Worm (Caenorhabditis elegans): Measurements from ENCODE around the gene F17C8.9.

Gene F17C8.9

DNA sequence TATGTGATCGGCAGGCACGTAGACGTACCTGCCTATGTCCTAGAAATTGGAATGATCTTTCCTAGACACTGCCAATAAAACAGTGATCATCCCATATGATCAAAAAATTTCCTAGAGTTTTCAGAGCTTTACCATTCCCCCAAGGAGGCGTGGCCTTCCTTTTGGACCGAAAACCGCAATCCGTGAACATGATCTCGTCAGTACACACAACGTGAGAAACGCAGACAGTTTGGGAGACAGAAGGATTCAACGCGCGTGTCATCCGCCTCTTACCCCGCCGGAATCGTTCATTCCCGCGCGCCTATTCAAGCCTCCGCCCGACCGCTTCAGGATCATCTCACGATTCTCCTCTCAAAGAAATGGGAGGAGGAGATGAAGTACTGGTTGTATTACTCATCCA is 31.3 kb downstream of the F17C8.9 start, which contains the start of gene B0393.5:
Gene B0393.5, plus strand, starts transcription at position 301 of the 400 bp plus-strand sequence.
- TF ChIP-seq hlh-30 (tag; optimal IDR thresholded peaks at IDR 0.05; ENCODE audit: insufficient read depth): no peak
- no peak for TF ChIP-seq dmd-4 (tag; optimal IDR thresholded peaks at IDR 0.05; ENCODE audit: borderline replicate concordance)
- no peak for TF ChIP-seq K09A11.1 (tag; optimal IDR thresholded peaks at IDR 0.05; ENCODE audit: insufficient read depth)
- TF ChIP-seq zip-5 (tag; optimal IDR thresholded peaks at IDR 0.05): no peak
- TF ChIP-seq pat-9 (tag; optimal IDR thresholded peaks at IDR 0.05): no peak
- no peak for TF ChIP-seq rnt-1 (tag; optimal IDR thresholded peaks at IDR 0.05)
- TF ChIP-seq ceh-24 (tag; optimal IDR thresholded peaks at IDR 0.05): no peak
- no peak for TF ChIP-seq ceh-45 (GFP tag; IDR thresholded peaks at IDR 0.05)
- no peak for TF ChIP-seq elt-2 (tag; optimal IDR thresholded peaks at IDR 0.05)
- TF ChIP-seq unc-55 (GFP tag; optimal IDR thresholded peaks at IDR 0.05): no peak
- no peak for TF ChIP-seq C08G9.2 (tag; optimal IDR thresholded peaks at IDR 0.05)
- no peak for TF ChIP-seq C38D4.7 (GFP tag; optimal IDR thresholded peaks at IDR 0.05)
- TF ChIP-seq hlh-13 (GFP tag; optimal IDR thresholded peaks at IDR 0.05): no peak
- no peak for TF ChIP-seq lim-6 (tag; optimal IDR thresholded peaks at IDR 0.05)
- TF ChIP-seq sox-2 (GFP tag; IDR thresholded peaks at IDR 0.05): no peak

DNA sequence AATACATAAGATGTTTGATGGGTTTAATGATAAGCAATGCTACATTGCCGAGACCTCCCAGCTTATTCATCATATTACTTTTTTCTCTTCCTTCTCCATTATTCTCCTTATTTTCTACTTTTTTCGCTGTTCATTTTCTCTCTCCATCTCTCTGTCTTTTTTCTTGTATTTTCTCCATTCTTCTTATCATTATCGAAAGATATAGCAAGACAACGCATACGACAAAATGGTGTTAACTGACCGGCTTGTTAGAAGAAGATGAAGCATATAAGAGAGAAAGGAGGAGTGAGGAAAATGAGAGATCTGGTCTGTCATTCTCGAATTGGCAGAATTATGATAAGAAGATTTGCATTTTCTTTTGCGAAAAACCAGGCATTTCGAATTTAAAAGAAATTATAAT is 32.7 kb downstream of the F17C8.9 start:
- TF ChIP-seq zip-5 (tag; optimal IDR thresholded peaks at IDR 0.05) (no peak), ceh-48 (tag; optimal IDR thresholded peaks at IDR 0.05) (no peak), elt-4 (tag; optimal IDR thresholded peaks at IDR 0.05) (no peak)

DNA sequence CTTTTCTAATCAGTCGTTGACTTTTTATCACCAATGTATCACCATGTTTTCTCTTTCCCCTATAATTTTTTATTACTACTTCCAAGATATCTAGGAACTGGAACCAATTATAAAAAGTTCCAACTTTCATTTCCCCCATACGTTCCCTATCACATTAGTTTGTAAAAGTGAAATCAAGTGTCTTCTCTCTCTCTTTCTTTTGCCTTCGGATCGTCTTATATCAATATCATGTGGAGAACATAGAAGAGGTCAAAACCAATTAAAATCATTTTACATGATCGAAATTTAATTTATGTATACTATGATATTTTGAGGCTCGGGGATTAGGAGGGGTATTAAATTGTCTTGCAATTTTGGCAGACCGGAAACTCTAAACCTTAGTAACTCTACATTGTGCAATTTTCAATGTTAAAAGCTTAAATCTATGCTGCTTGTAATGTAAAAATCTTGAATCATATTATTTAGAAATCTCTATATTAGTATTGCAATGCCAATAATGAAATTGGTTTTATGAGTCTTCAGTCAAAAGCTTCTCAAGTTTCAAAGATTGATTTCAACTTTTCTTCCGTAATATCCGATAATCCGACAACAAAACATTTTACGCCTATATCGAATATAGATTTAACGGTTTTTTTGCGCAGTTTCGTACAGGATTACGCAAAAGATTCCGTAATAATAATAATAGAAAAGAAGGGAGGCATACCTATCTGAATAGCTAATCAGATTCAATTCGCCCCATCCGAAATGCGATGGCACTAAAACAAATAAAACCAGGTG is 33.9 kb downstream of the F17C8.9 start:
- TF ChIP-seq ztf-16 (tag; optimal IDR thresholded peaks at IDR 0.05) (no peak), hlh-15 (tag; optimal IDR thresholded peaks at IDR 0.05) (no peak), ceh-6 (GFP tag; optimal IDR thresholded peaks at IDR 0.05) (no peak), ets-4 (tag; optimal IDR thresholded peaks at IDR 0.05) (no peak), K02D7.2 (tag; optimal IDR thresholded peaks at IDR 0.05) (no peak), lim-6 (tag; optimal IDR thresholded peaks at IDR 0.05) (no peak), ttx-3 (tag; optimal IDR thresholded peaks at IDR 0.05) (no peak), T23F11.4 (GFP tag; optimal IDR thresholded peaks at IDR 0.05) (no peak), fax-1 (tag; optimal IDR thresholded peaks at IDR 0.05) (no peak), nhr-11 (tag; optimal IDR thresholded peaks at IDR 0.05) (no peak), pat-9 (tag; optimal IDR thresholded peaks at IDR 0.05) (no peak), ceh-19 (GFP tag; optimal IDR thresholded peaks at IDR 0.05) (no peak), ceh-45 (GFP tag; IDR thresholded peaks at IDR 0.05) (no peak), pax-1 (tag; optimal IDR thresholded peaks at IDR 0.05) (no peak), hlh-6 (tag; optimal IDR thresholded peaks at IDR 0.05) (no peak), nhr-232 (tag; optimal IDR thresholded peaks at IDR 0.05) (no peak), pha-4 (tag; optimal IDR thresholded peaks at IDR 0.05) (no peak), unc-86 (tag; optimal IDR thresholded peaks at IDR 0.05) (no peak)

DNA sequence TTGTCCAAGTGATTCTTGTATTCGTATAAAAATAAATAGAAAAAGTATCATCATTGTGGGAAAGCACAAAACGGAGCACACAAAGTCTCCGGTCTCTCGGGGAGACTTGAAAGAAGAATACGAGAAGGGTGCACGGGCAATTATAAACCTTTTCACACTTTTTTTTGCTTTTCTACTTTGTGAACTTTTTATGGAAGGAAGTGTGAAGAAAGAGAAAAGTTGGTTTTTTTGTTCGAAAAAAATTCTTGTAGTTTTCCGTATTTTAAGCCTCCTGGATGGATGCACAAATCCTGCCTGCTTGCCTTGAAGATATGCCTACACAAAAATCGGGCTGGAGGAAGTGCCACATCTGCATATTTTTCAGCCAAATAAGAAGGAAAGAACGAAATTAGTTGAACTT is 43.8 kb downstream of the F17C8.9 start, which contains the start of gene B0393.7:
Gene B0393.7, minus strand, starts transcription at position 101 of the 400 bp plus-strand sequence.
- no peak for TF ChIP-seq nfya-1 (tag; optimal IDR thresholded peaks at IDR 0.05)
- no peak for TF ChIP-seq ceh-18 (tag; optimal IDR thresholded peaks at IDR 0.05)
- TF ChIP-seq fax-1 (tag; optimal IDR thresholded peaks at IDR 0.05): no peak
- TF ChIP-seq lin-11 (tag; optimal IDR thresholded peaks at IDR 0.05): no peak
- TF ChIP-seq ceh-19 (GFP tag; optimal IDR thresholded peaks at IDR 0.05): no peak
- TF ChIP-seq gmeb-2 (tag; optimal IDR thresholded peaks at IDR 0.05): no peak
- no peak for TF ChIP-seq ceh-45 (GFP tag; IDR thresholded peaks at IDR 0.05)
- no peak for TF ChIP-seq ztf-16 (tag; optimal IDR thresholded peaks at IDR 0.05)
- no peak for TF ChIP-seq elt-4 (tag; optimal IDR thresholded peaks at IDR 0.05)
- no peak for TF ChIP-seq ceh-48 (tag; optimal IDR thresholded peaks at IDR 0.05)
- no peak for TF ChIP-seq syd-9 (tag; optimal IDR thresholded peaks at IDR 0.05)
- no peak for TF ChIP-seq ceh-30 (tag; optimal IDR thresholded peaks at IDR 0.05)
